Fruit fly (Drosophila melanogaster): Measurements from ENCODE around the gene Shawl.

Shawl gene

dm6 chr2L:9436504-9436903, 21.5 kb upstream of the Shawl start, which contains the start of gene RpS28-like:
Gene RpS28-like (plus strand): TSS chr2L:9436804.
- TF ChIP-seq CG13894 (tag; optimal IDR thresholded peaks at IDR 0.05) (no peak), ash1 (GFP tag; optimal IDR thresholded peaks at IDR 0.05) (no peak), CG12071 (GFP tag; optimal IDR thresholded peaks at IDR 0.05) (no peak), CG10209 (GFP tag; optimal IDR thresholded peaks at IDR 0.05) (no peak), CG15514 (GFP tag; optimal IDR thresholded peaks at IDR 0.05) (no peak), NK7.1 (GFP tag; optimal IDR thresholded peaks at IDR 0.05) (no peak), fd96Cb (tag; optimal IDR thresholded peaks at IDR 0.05) (no peak), ems (GFP tag; optimal IDR thresholded peaks at IDR 0.05) (no peak), tgo (GFP tag; IDR thresholded peaks at IDR 0.05) (no peak), fu2 (GFP tag; optimal IDR thresholded peaks at IDR 0.05) (no peak), Doc2 (GFP tag; IDR thresholded peaks at IDR 0.05) (no peak), unpg (GFP tag; optimal IDR thresholded peaks at IDR 0.05) (no peak), dan (GFP tag; IDR thresholded peaks at IDR 0.05) (no peak), gce (GFP tag; IDR thresholded peaks at IDR 0.05) (no peak), insv (GFP tag; optimal IDR thresholded peaks at IDR 0.05) (no peak), CG18764 (GFP tag; optimal IDR thresholded peaks at IDR 0.05) (no peak), CG31224 (GFP tag; IDR thresholded peaks at IDR 0.05) (no peak), CG18619 (GFP tag; optimal IDR thresholded peaks at IDR 0.05) (no peak), Dek (tag; optimal IDR thresholded peaks at IDR 0.05) (no peak), CG17361 (GFP tag; IDR thresholded peaks at IDR 0.05) (no peak)

- TF ChIP-seq Myb (GFP tag; optimal IDR thresholded peaks at IDR 0.05) = peak; percentile 29
- TF ChIP-seq Dek (tag; optimal IDR thresholded peaks at IDR 0.05) = no peak
- no peak for TF ChIP-seq CG6683 (GFP tag; optimal IDR thresholded peaks at IDR 0.05)
- TF ChIP-seq Rfx (GFP tag; IDR thresholded peaks at IDR 0.05) = peak; percentile 22; the same call in 1 of the 2 replicates
- TF ChIP-seq cg (GFP tag; optimal IDR thresholded peaks at IDR 0.05) = no peak
- TF ChIP-seq CG16813 (GFP tag; IDR thresholded peaks at IDR 0.05; ENCODE audit: partially characterized antibody) = no peak
- TF ChIP-seq Ets65A (GFP tag) = no peak
These were observed 20.1 kb upstream of the Shawl start, which contains the start of gene CG3769 for dm6 chr2L:9435099-9435498. Gene CG3769 (plus strand): TSS chr2L:9435399.

- TF ChIP-seq Xbp1 (GFP tag; optimal IDR thresholded peaks at IDR 0.05) (peak; percentile 96), Dip2 (GFP tag; IDR thresholded peaks at IDR 0.05) (peak; percentile 47; the same call in 1 of the 2 replicates), zen (tag; optimal IDR thresholded peaks at IDR 0.05) (peak; percentile 96), CG6175 (GFP tag; IDR thresholded peaks at IDR 0.05) (peak; percentile 79), CG17359 (tag; optimal IDR thresholded peaks at IDR 0.05) (peak; percentile 78), Pdp1 (GFP tag; optimal IDR thresholded peaks at IDR 0.05) (peak; percentile 66 to 69), CG5180 (GFP tag; optimal IDR thresholded peaks at IDR 0.05) (peak; percentile 50), CG31224 (GFP tag; IDR thresholded peaks at IDR 0.05) (peak; percentile 85), maf-S (GFP tag; optimal IDR thresholded peaks at IDR 0.05) (peak; percentile 43), CoRest (tag; optimal IDR thresholded peaks at IDR 0.05) (peak; percentile 98), tap (tag; optimal IDR thresholded peaks at IDR 0.05) (peak; percentile 71), Kr (GFP tag; optimal IDR thresholded peaks at IDR 0.05) (no peak), mld (GFP tag; IDR thresholded peaks at IDR 0.05; ENCODE audit: partially characterized antibody) (no peak), CG8924 (tag; optimal IDR thresholded peaks at IDR 0.05) (peak; percentile 96), CG31388 (GFP tag; optimal IDR thresholded peaks at IDR 0.05) (peak; percentile 69), Antp (GFP tag; optimal IDR thresholded peaks at IDR 0.05) (peak; percentile 55), tio (GFP tag; optimal IDR thresholded peaks at IDR 0.05) (peak; percentile 91), peb (GFP tag; IDR thresholded peaks at IDR 0.05) (peak; percentile 73), CG17186 (GFP tag; optimal IDR thresholded peaks at IDR 0.05) (peak; percentile 22), CG18619 (GFP tag; optimal IDR thresholded peaks at IDR 0.05) (peak; percentile 95), HLH4C (GFP tag; IDR thresholded peaks at IDR 0.05; ENCODE audit: partially characterized antibody) (peak; percentile 61; the same call in 2 of the 3 replicates), Blimp-1 (GFP tag; optimal IDR thresholded peaks at IDR 0.05) (peak; percentile 89), vfl (GFP tag; optimal IDR thresholded peaks at IDR 0.05) (peak; percentile 82)
These were observed 16.1 kb upstream of the Shawl start, which contains the start of the genes FucTB and scat for dm6 chr2L:9430992-9431602. Gene FucTB (minus strand): TSS chr2L:9431052. Gene scat (plus strand): TSS chr2L:9431405.
